Worm (Caenorhabditis elegans) whole organism, young adult: ENCODE results near the gene htrl-1.

Experiments used
- B0035.1 ChIP-seq: sonication (generic microtip); optimal IDR thresholded peaks from 2 replicates; lab custom pipeline; 2016; ENCODE audit warnings: missing genetic modification characterization, mild to moderate bottlenecking, missing compliant biosample characterization, missing genotype, missing genetic modification reagents
- B0261.1 ChIP-seq: sonication (generic microtip); optimal IDR thresholded peaks from 2 replicates; lab custom pipeline; 2016; ENCODE audit warnings: mild to moderate bottlenecking, missing genetic modification characterization, moderate library complexity, missing compliant biosample characterization
- C06A6.2 ChIP-seq: fragments of 200-800 bp; sonication (Bioruptor generic); conservative IDR thresholded peaks from 2 replicates; pipeline ENCODE4 v1.3.6; 2022; ENCODE audit warnings: missing genetic modification characterization, missing compliant biosample characterization
- F49E8.2 ChIP-seq: sonication (generic microtip); optimal IDR thresholded peaks from 3 replicates; lab custom pipeline; 2017; ENCODE audit warnings: missing genetic modification characterization, mild to moderate bottlenecking, missing compliant biosample characterization, antibody characterized with exemption, moderate library complexity; ENCODE audit not compliant: insufficient read depth
- ama-1 ChIP-seq, 3 experiments: fragments of 150-350 bp in 1 of 3; sonication (generic microtip) in 2 of 3; optimal IDR thresholded peaks; 2 replicates each; lab custom pipeline; 2014 to 2018; ENCODE audit warnings: missing biosample characterization in 2 of 3, missing genetic modification characterization in 2 of 3, missing genetic modification reagents in 2 of 3
- madf-8 ChIP-seq: fragments of 200-800 bp; sonication (Bioruptor generic); conservative IDR thresholded peaks from 2 replicates; pipeline ENCODE4 v1.3.6; 2022; ENCODE audit warnings: missing genetic modification reagents, missing genetic modification characterization, missing compliant biosample characterization
- snpc-1.3 ChIP-seq: sonication (generic microtip); optimal IDR thresholded peaks from 2 replicates; lab custom pipeline; 2017; ENCODE audit warnings: missing genetic modification characterization, mild to moderate bottlenecking, missing compliant biosample characterization, antibody characterized with exemption, moderate library complexity, missing genotype, missing genetic modification reagents; ENCODE audit not compliant: insufficient read depth
- snpc-4 ChIP-seq, 5 experiments: fragments of 150-350 bp in 1 of 5; sonication (generic microtip) in 4 of 5; optimal IDR thresholded peaks; 2 replicates each; lab custom pipeline; 2014 to 2018; ENCODE audit warnings: missing genetic modification characterization in 5 of 5, missing biosample characterization in 3 of 5, antibody characterized with exemption in 2 of 5, mild to moderate bottlenecking in 2 of 5, missing compliant biosample characterization in 2 of 5, missing genotype in 2 of 5, moderate library complexity in 2 of 5, missing genetic modification reagents in 1 of 5

- TF ChIP-seq madf-8 (GFP tag; lab: Robert Waterston, UW) (no peak), ama-1 (optimal IDR thresholded peaks at IDR 0.05; lab: Kevin White, UChicago) (no peak), ama-1 (GFP tag; optimal IDR thresholded peaks at IDR 0.05; lab: Kevin White, UChicago) (no peak), B0035.1 (tag; lab: Kevin White, UChicago) (no peak), C06A6.2 (no peak), B0261.1 (tag; lab: Kevin White, UChicago) (no peak), snpc-1.3 (no peak), F49E8.2 (tag; lab: Kevin White, UChicago) (no peak), snpc-4 (GFP tag; optimal IDR thresholded peaks at IDR 0.05; lab: Kevin White, UChicago) (no peak), snpc-4 (tag; optimal IDR thresholded peaks at IDR 0.05; lab: Kevin White, UChicago) (no peak)
Observed at ce11 chrV:11508773-11509172, 12.6 kb upstream of the htrl-1 start, which contains the start of gene ttll-5.
